Fruit fly (Drosophila melanogaster) whole organism, embryonic: ENCODE measurements around the gene CG4101.

ENCODE experiments used
- Awh ChIP-seq: fragments of 200-800 bp; sonication (Bioruptor generic); IDR thresholded peaks from 2 replicates; pipeline ENCODE4, ENCODE4 v1.3.6; 2022; ENCODE audit warnings: missing biosample characterization, missing genetic modification characterization
- B-H2 ChIP-seq: fragments of 200-800 bp; sonication (Bioruptor generic); optimal IDR thresholded peaks from 2 replicates; lab custom pipeline; 2018; ENCODE audit warnings: missing biosample characterization, mild to moderate bottlenecking, missing genetic modification characterization
- CG10147 ChIP-seq: fragments of 200-800 bp; sonication (Bioruptor generic); optimal IDR thresholded peaks from 2 replicates; lab custom pipeline; 2019; ENCODE audit warnings: missing biosample characterization, mild to moderate bottlenecking, missing genetic modification characterization, moderate library complexity
- CG12744 ChIP-seq: fragments of 200-800 bp; sonication (Bioruptor generic); optimal IDR thresholded peaks from 2 replicates; lab custom pipeline; 2016; ENCODE audit warnings: missing biosample characterization, missing genetic modification characterization
- CG14710 ChIP-seq: fragments of 200-800 bp; sonication (Bioruptor generic); optimal IDR thresholded peaks from 3 replicates; lab custom pipeline; 2019; ENCODE audit warnings: missing biosample characterization, mild to moderate bottlenecking, missing genetic modification characterization, moderate library complexity
- CG2120 ChIP-seq: fragments of 200-800 bp; sonication (Bioruptor generic); optimal IDR thresholded peaks from 3 replicates; lab custom pipeline; 2016; ENCODE audit warnings: missing biosample characterization, missing genetic modification characterization
- CG34376 ChIP-seq: fragments of 200-800 bp; sonication (Bioruptor generic); optimal IDR thresholded peaks from 2 replicates; lab custom pipeline; 2018; ENCODE audit warnings: missing biosample characterization, mild to moderate bottlenecking, missing genetic modification characterization
- CG6254 ChIP-seq: fragments of 200-800 bp; sonication (Bioruptor generic); optimal IDR thresholded peaks from 3 replicates; lab custom pipeline; 2017; ENCODE audit warnings: mild to moderate bottlenecking, missing biosample characterization, missing genetic modification reagents, missing genetic modification characterization
- CG6765 ChIP-seq: fragments of 200-800 bp; sonication (Bioruptor generic); optimal IDR thresholded peaks from 3 replicates; lab custom pipeline; 2017; ENCODE audit warnings: missing biosample characterization, mild to moderate bottlenecking, missing genetic modification characterization
- CG6791 ChIP-seq: fragments of 200-800 bp; sonication (Bioruptor generic); IDR thresholded peaks from 3 replicates; pipeline ENCODE4 v1.3.6; 2022; ENCODE audit warnings: missing biosample characterization, missing genetic modification characterization; ENCODE audit not compliant: partially characterized antibody
- CG7271 ChIP-seq: fragments of 200-800 bp; sonication (Bioruptor generic); optimal IDR thresholded peaks from 2 replicates; lab custom pipeline; 2018; ENCODE audit warnings: missing biosample characterization, mild to moderate bottlenecking, missing genetic modification characterization, moderate library complexity
- CG8089 ChIP-seq: fragments of 200-800 bp; sonication (Bioruptor generic); optimal IDR thresholded peaks from 3 replicates; lab custom pipeline; 2016; ENCODE audit warnings: missing biosample characterization, missing genetic modification characterization
- CG8765 ChIP-seq: fragments of 200-800 bp; sonication (Bioruptor generic); IDR thresholded peaks from 2 replicates; pipeline ENCODE4 v1.3.6; 2022; ENCODE audit warnings: missing biosample characterization, missing genetic modification characterization
- Chrac-16 ChIP-seq: fragments of 200-800 bp; sonication (Bioruptor generic); optimal IDR thresholded peaks from 3 replicates; lab custom pipeline; 2016; ENCODE audit warnings: missing biosample characterization, missing genetic modification characterization
- Dip3 ChIP-seq: fragments of 200-800 bp; sonication (Bioruptor generic); optimal IDR thresholded peaks from 3 replicates; lab custom pipeline; 2016; ENCODE audit warnings: missing biosample characterization, missing genetic modification characterization
- E2f1 ChIP-seq: fragments of 200-800 bp; sonication (Bioruptor generic); IDR thresholded peaks from 2 replicates; pipeline ENCODE4 v1.3.6; 2022; ENCODE audit warnings: missing biosample characterization, missing genetic modification characterization
- E2f2 ChIP-seq: fragments of 200-800 bp; sonication (Bioruptor generic); IDR thresholded peaks from 2 replicates; pipeline ENCODE4 v1.3.6; 2022; ENCODE audit warnings: missing biosample characterization, missing genetic modification characterization
- Ets65A ChIP-seq: fragments of 200-800 bp; sonication (Bioruptor generic); peaks from one replicate; lab custom pipeline; 2016; ENCODE audit warnings: missing biosample characterization, missing genetic modification characterization
- H15 ChIP-seq: fragments of 200-800 bp; sonication (Bioruptor generic); IDR thresholded peaks from 3 replicates; pipeline ENCODE4 v1.3.6; 2022; ENCODE audit warnings: missing biosample characterization, missing genetic modification characterization
- H2.0 ChIP-seq: fragments of 200-800 bp; sonication (Bioruptor generic); IDR thresholded peaks from 2 replicates; pipeline ENCODE4 v1.3.6; 2022; ENCODE audit warnings: missing biosample characterization, missing genetic modification characterization
- Hand ChIP-seq: fragments of 200-800 bp; sonication (Bioruptor generic); optimal IDR thresholded peaks from 2 replicates; lab custom pipeline; 2017; ENCODE audit warnings: mild to moderate bottlenecking, missing biosample characterization, missing genetic modification reagents, missing genetic modification characterization
- HmgD ChIP-seq: fragments of 200-800 bp; sonication (Bioruptor generic); optimal IDR thresholded peaks from 3 replicates; lab custom pipeline; 2016; ENCODE audit warnings: missing biosample characterization, missing genetic modification characterization
- Med ChIP-seq: fragments of 200-800 bp; sonication (Bioruptor generic); peaks from one replicate; lab custom pipeline; 2016; ENCODE audit warnings: missing biosample characterization, missing genetic modification characterization, mild to moderate bottlenecking, inconsistent platforms, moderate library complexity
- Mes4 ChIP-seq: fragments of 200-800 bp; sonication (Bioruptor generic); optimal IDR thresholded peaks from 2 replicates; lab custom pipeline; 2016; ENCODE audit warnings: missing biosample characterization, missing genetic modification characterization
- Mrtf ChIP-seq: fragments of 200-800 bp; sonication (Bioruptor generic); IDR thresholded peaks from 3 replicates; pipeline ENCODE4 v1.3.6; 2022; ENCODE audit warnings: missing biosample characterization, missing genetic modification characterization
- NK7.1 ChIP-seq: fragments of 200-800 bp; sonication (Bioruptor generic); optimal IDR thresholded peaks from 3 replicates; lab custom pipeline; 2016; ENCODE audit warnings: missing biosample characterization, missing genetic modification characterization
- Nf-YA ChIP-seq: fragments of 200-800 bp; sonication (Bioruptor generic); IDR thresholded peaks from 2 replicates; pipeline ENCODE4 v1.3.6; 2022; ENCODE audit warnings: missing biosample characterization, missing genetic modification characterization
- Oli ChIP-seq: fragments of 200-800 bp; sonication (Bioruptor generic); optimal IDR thresholded peaks from 2 replicates; lab custom pipeline; 2018; ENCODE audit warnings: missing biosample characterization, mild to moderate bottlenecking, missing genetic modification characterization, moderate library complexity
- Poxn ChIP-seq: fragments of 200-800 bp; sonication (Bioruptor generic); IDR thresholded peaks from 2 replicates; pipeline ENCODE4 v1.3.6; 2022; ENCODE audit warnings: missing biosample characterization, missing genetic modification characterization
- Ptx1 ChIP-seq: fragments of 200-800 bp; sonication (Bioruptor generic); IDR thresholded peaks from 2 replicates; pipeline ENCODE4 v1.3.6; 2022; ENCODE audit warnings: missing biosample characterization, missing genetic modification characterization
- TFAM ChIP-seq: fragments of 200-800 bp; sonication (Bioruptor generic); optimal IDR thresholded peaks from 2 replicates; lab custom pipeline; 2017; ENCODE audit warnings: missing biosample characterization, missing genetic modification characterization, inconsistent platforms
- al ChIP-seq: fragments of 200-800 bp; sonication (Bioruptor generic); IDR thresholded peaks from 2 replicates; pipeline ENCODE4 v1.3.6; 2022; ENCODE audit warnings: missing biosample characterization, missing genetic modification characterization
- bab2 ChIP-seq: fragments of 200-800 bp; sonication (Bioruptor generic); optimal IDR thresholded peaks from 2 replicates; lab custom pipeline; 2016; ENCODE audit warnings: missing biosample characterization, missing genetic modification characterization
- bigmax ChIP-seq: fragments of 200-800 bp; sonication (Bioruptor generic); optimal IDR thresholded peaks from 2 replicates; lab custom pipeline; 2018; ENCODE audit warnings: missing biosample characterization, mild to moderate bottlenecking, missing genetic modification characterization
- br ChIP-seq: fragments of >200 bp; optimal IDR thresholded peaks from 2 replicates; lab custom pipeline; 2017
- gsb-n ChIP-seq: fragments of 200-800 bp; sonication (Bioruptor generic); optimal IDR thresholded peaks from 3 replicates; lab custom pipeline; 2018; ENCODE audit warnings: missing biosample characterization, mild to moderate bottlenecking, missing genetic modification characterization
- lab ChIP-seq: fragments of 200-800 bp; sonication (Bioruptor generic); optimal IDR thresholded peaks from 3 replicates; lab custom pipeline; 2017; ENCODE audit warnings: missing biosample characterization, missing genetic modification characterization, mild to moderate bottlenecking, moderate library complexity, missing genetic modification reagents
- lmd ChIP-seq: fragments of 200-800 bp; sonication (Bioruptor generic); IDR thresholded peaks from 2 replicates; pipeline ENCODE4 v1.3.6; 2022; ENCODE audit warnings: missing biosample characterization, missing genetic modification characterization
- luna ChIP-seq: fragments of 200-800 bp; sonication (Bioruptor generic); optimal IDR thresholded peaks from 2 replicates; lab custom pipeline; 2016; ENCODE audit warnings: missing biosample characterization, missing genetic modification characterization
- row ChIP-seq: fragments of 200-800 bp; sonication (Bioruptor generic); IDR thresholded peaks from 3 replicates; pipeline ENCODE4 v1.3.6; 2022; ENCODE audit warnings: missing biosample characterization, missing genetic modification characterization
- run ChIP-seq: fragments of 200-800 bp; sonication (Bioruptor generic); optimal IDR thresholded peaks from 3 replicates; lab custom pipeline; 2018; ENCODE audit warnings: missing biosample characterization, mild to moderate bottlenecking, missing genetic modification characterization
- scrt ChIP-seq: fragments of 200-800 bp; sonication (Bioruptor generic); optimal IDR thresholded peaks from 2 replicates; lab custom pipeline; 2018; ENCODE audit warnings: missing biosample characterization, mild to moderate bottlenecking, missing genetic modification characterization, moderate library complexity
- sens ChIP-seq: fragments of 200-800 bp; sonication (Bioruptor generic); peaks from one replicate; lab custom pipeline; 2016; ENCODE audit warnings: missing biosample characterization, missing genetic modification characterization
- sima ChIP-seq: fragments of 200-800 bp; sonication (Bioruptor generic); optimal IDR thresholded peaks from 2 replicates; lab custom pipeline; 2016; ENCODE audit warnings: missing biosample characterization, missing genetic modification characterization
- sisA ChIP-seq: fragments of 200-800 bp; sonication (Bioruptor generic); IDR thresholded peaks from 2 replicates; pipeline ENCODE4 v1.3.6; 2022; ENCODE audit warnings: missing biosample characterization, missing genetic modification characterization
- tin ChIP-seq: fragments of 200-800 bp; sonication (Bioruptor generic); optimal IDR thresholded peaks from 3 replicates; lab custom pipeline; 2016; ENCODE audit warnings: missing biosample characterization, missing genetic modification characterization
- tna ChIP-seq: fragments of 200-800 bp; sonication (Bioruptor generic); IDR thresholded peaks from 2 replicates; pipeline ENCODE4 v1.3.6; 2022; ENCODE audit warnings: missing biosample characterization, missing genetic modification characterization; ENCODE audit not compliant: partially characterized antibody
- unc-4 ChIP-seq: fragments of 200-800 bp; sonication (Bioruptor generic); IDR thresholded peaks from 2 replicates; pipeline ENCODE4 v1.3.6; 2022; ENCODE audit warnings: missing biosample characterization, missing genetic modification characterization; ENCODE audit not compliant: partially characterized antibody
- vfl ChIP-seq: fragments of 200-800 bp; sonication (Bioruptor generic); optimal IDR thresholded peaks from 2 replicates; lab custom pipeline; 2016; ENCODE audit warnings: missing biosample characterization, missing genetic modification characterization
- zfh2 ChIP-seq: fragments of 200-800 bp; sonication (Bioruptor generic); optimal IDR thresholded peaks from 2 replicates; lab custom pipeline; 2016; ENCODE audit warnings: missing biosample characterization, missing genetic modification characterization

CG4101 gene

DNA sequence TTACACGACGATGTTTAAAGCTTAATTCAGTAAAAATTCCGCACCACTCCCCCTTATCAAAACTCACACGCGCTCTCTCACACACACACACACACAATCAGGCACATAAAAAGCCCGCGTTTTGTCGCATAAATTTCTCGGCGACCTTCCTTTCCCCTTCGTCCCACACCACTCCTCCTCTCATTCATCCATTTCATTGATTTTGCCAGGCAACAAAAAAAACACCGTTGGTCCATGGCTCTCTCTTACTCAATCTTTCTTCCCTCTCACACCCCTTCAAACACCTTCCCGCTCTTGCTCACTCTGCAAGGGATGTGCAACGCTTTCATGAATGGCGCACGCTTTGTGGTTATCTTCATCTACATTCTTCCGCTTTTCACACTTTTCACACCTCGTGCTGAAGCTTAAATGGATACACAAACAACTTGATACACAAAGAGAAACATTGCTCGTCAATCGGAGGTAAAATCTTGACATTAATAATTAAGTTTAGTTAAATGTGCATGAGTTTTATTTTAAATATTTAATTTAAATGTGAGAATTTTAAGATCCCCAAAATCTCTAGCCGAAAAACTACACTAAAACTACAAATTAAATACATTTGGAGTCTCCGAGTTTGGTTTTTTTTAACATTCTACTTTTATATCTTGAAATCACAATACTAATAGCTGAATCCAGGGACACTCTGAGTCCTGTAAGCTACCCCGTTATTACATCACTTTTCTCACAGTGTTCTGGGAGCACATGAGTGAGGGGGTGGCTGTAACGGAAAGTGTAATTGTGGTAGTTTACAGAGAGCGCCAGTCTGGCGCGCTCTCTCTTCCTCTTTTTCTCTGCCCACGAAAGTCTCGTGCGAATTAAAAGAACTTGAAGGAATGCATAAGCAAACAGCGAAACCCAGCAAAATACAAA lies 47.9 kb downstream of the CG4101 start (continued):
- TF ChIP-seq vfl (GFP tag; lab: Kevin White, UChicago) (peak; percentile 88), br (lab: Kevin White, UChicago) (no peak), tna (GFP tag; lab: Robert Waterston, UW) (no peak), H15 (GFP tag; lab: Robert Waterston, UW) (peak; percentile 92), Hand (peak; percentile 95), Chrac-16 (GFP tag; lab: Kevin White, UChicago) (peak; percentile 94), CG6791 (no peak), CG2120 (GFP tag; lab: Kevin White, UChicago) (peak; percentile 94), tin (GFP tag; lab: Kevin White, UChicago) (peak; percentile 96), Nf-YA (GFP tag; lab: Robert Waterston, UW) (peak; percentile 92), gsb-n (tag; lab: Kevin White, UChicago) (peak; percentile 94), CG14710 (tag; lab: Kevin White, UChicago) (peak; percentile 97), zfh2 (GFP tag; lab: Kevin White, UChicago) (peak; percentile 90), Oli (peak; percentile 98), HmgD (GFP tag; lab: Kevin White, UChicago) (peak; percentile 47), CG6254 (GFP tag; lab: Kevin White, UChicago) (peak; percentile 96), run (tag; lab: Kevin White, UChicago) (peak; percentile 95), sisA (GFP tag; lab: Robert Waterston, UW) (peak; percentile 96), lmd (GFP tag; lab: Robert Waterston, UW) (peak; percentile 98), H2.0 (peak; percentile 91), Awh (GFP tag; lab: Robert Waterston, UW) (peak; percentile 94), Mrtf (GFP tag; lab: Robert Waterston, UW) (peak; percentile 91), bigmax (GFP tag; lab: Kevin White, UChicago) (peak; percentile 50), CG8765 (GFP tag; lab: Robert Waterston, UW) (peak; percentile 76), NK7.1 (GFP tag; lab: Kevin White, UChicago) (peak; percentile 86), CG34376 (GFP tag; lab: Kevin White, UChicago) (peak; percentile 75), CG8089 (GFP tag; lab: Kevin White, UChicago) (peak; percentile 86), Mes4 (GFP tag; lab: Kevin White, UChicago) (peak; percentile 77), E2f2 (GFP tag; lab: Robert Waterston, UW) (peak; percentile 76), CG6765 (GFP tag; lab: Kevin White, UChicago) (peak; percentile 92), al (GFP tag; lab: Robert Waterston, UW) (peak; percentile 86), E2f1 (GFP tag; lab: Robert Waterston, UW) (peak; percentile 94), TFAM (GFP tag; lab: Kevin White, UChicago) (peak; percentile 85), Ets65A (peak; percentile 99), CG7271 (tag; lab: Kevin White, UChicago) (peak; percentile 73), scrt (GFP tag; lab: Kevin White, UChicago) (peak; percentile 94), row (peak; percentile 95), sens (peak; percentile 99), luna (GFP tag; lab: Kevin White, UChicago) (peak; percentile 73), CG10147 (GFP tag; lab: Kevin White, UChicago) (peak; percentile 97), Dip3 (GFP tag; lab: Kevin White, UChicago) (peak; percentile 88), CG12744 (GFP tag; lab: Kevin White, UChicago) (peak; percentile 82), unc-4 (GFP tag; lab: Robert Waterston, UW) (no peak), sima (peak; percentile 69), B-H2 (GFP tag; lab: Kevin White, UChicago) (peak; percentile 88), Ptx1 (GFP tag; lab: Robert Waterston, UW) (peak; percentile 97), Med (GFP tag; lab: Kevin White, UChicago) (peak; percentile 98), Poxn (GFP tag; lab: Robert Waterston, UW) (peak; percentile 72), bab2 (peak; percentile 95), lab (GFP tag; lab: Kevin White, UChicago) (peak; percentile 98)
